Worm (Caenorhabditis elegans) whole organism, L4/young adult: ENCODE results near the gene C18H2.5.

ENCODE experiments used
- W03F9.2 ChIP-seq: fragments of 150-350 bp; optimal IDR thresholded peaks from 2 replicates; lab custom pipeline; 2014; ENCODE audit warnings: missing biosample characterization, missing genetic modification characterization
- dao-5 ChIP-seq: sonication (generic microtip); optimal IDR thresholded peaks from 2 replicates; lab custom pipeline; 2016; ENCODE audit warnings: missing genotype, missing genetic modification characterization, moderate library complexity, missing compliant biosample characterization
- him-1 ChIP-seq: sonication (generic microtip); optimal IDR thresholded peaks from 2 replicates; lab custom pipeline; 2016; ENCODE audit warnings: missing genotype, missing genetic modification reagents, missing genetic modification characterization, missing compliant biosample characterization

DNA sequence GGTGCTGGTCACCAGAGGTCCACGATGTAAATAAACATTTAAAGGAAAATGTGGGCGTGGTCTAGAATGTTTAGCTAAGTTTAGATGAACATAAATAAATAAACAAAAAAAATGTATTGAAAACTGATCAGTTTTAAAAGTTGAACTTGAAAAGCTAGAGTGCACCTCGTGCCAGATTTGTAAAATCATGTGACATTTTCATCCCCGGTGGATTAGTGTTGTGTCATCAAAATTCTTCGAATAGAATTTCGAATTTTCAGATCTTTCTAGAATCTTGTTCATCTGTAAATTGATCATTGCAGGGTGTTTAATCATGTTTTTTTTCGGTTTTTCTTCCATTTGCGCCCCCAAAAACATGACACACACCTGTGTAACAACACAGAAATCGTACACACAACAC, 32.3 kb upstream of the C18H2.5 start:
- TF ChIP-seq him-1 (tag; lab: Kevin White, UChicago) (no peak), W03F9.2 (tag; lab: Kevin White, UChicago) (no peak), dao-5 (tag; lab: Kevin White, UChicago) (no peak)
